Fruit fly (Drosophila melanogaster) whole organism, prepupa: ENCODE results near the gene Cdc14.

Experiments
- Blimp-1 ChIP-seq: fragments of 200-800 bp; sonication (Bioruptor generic); optimal IDR thresholded peaks from 3 replicates; lab custom pipeline; 2017; ENCODE audit warnings: missing biosample characterization, missing genetic modification characterization, mild to moderate bottlenecking, moderate library complexity, missing genetic modification reagents
- CG10669 ChIP-seq: fragments of 200-800 bp; sonication (Bioruptor generic); optimal IDR thresholded peaks from 3 replicates; lab custom pipeline; 2018; ENCODE audit warnings: missing biosample characterization, mild to moderate bottlenecking, missing genetic modification characterization, moderate library complexity
- CG11294 ChIP-seq: fragments of 200-800 bp; sonication (Bioruptor generic); IDR thresholded peaks from 2 replicates; pipeline ENCODE4 v1.3.6; 2022; ENCODE audit warnings: missing biosample characterization, missing genetic modification characterization
- CG11762 ChIP-seq: fragments of 200-800 bp; sonication (Bioruptor generic); optimal IDR thresholded peaks from 3 replicates; lab custom pipeline; 2016; ENCODE audit warnings: missing biosample characterization, missing genetic modification characterization; ENCODE audit not compliant: insufficient read depth
- CG11902 ChIP-seq: fragments of 200-800 bp; sonication (Bioruptor generic); optimal IDR thresholded peaks from 3 replicates; lab custom pipeline; 2016; ENCODE audit warnings: missing biosample characterization, missing genetic modification characterization
- CG1621 ChIP-seq: fragments of 200-800 bp; sonication (Bioruptor generic); optimal IDR thresholded peaks from 3 replicates; lab custom pipeline; 2018; ENCODE audit warnings: missing biosample characterization, mild to moderate bottlenecking, missing genetic modification characterization
- CG16779 ChIP-seq: fragments of 200-800 bp; sonication (Bioruptor generic); optimal IDR thresholded peaks from 3 replicates; lab custom pipeline; 2017; ENCODE audit warnings: missing biosample characterization, mild to moderate bottlenecking, missing genetic modification characterization
- CG31627 ChIP-seq: fragments of 200-800 bp; sonication (Bioruptor generic); optimal IDR thresholded peaks from 3 replicates; lab custom pipeline; 2016; ENCODE audit warnings: missing biosample characterization, missing genetic modification characterization
- CG32006 ChIP-seq: fragments of 200-800 bp; sonication (Bioruptor generic); optimal IDR thresholded peaks from 3 replicates; lab custom pipeline; 2017; ENCODE audit warnings: missing biosample characterization, mild to moderate bottlenecking, missing genetic modification characterization
- CG34406 ChIP-seq: fragments of 200-800 bp; sonication (Bioruptor generic); optimal IDR thresholded peaks from 3 replicates; lab custom pipeline; 2016; ENCODE audit warnings: missing biosample characterization, missing genetic modification characterization
- CG6163 ChIP-seq: fragments of 200-800 bp; sonication (Bioruptor generic); IDR thresholded peaks from 3 replicates; pipeline ENCODE4 v1.3.6; 2022; ENCODE audit warnings: missing biosample characterization, missing genetic modification characterization
- CG6276 ChIP-seq: fragments of 200-800 bp; sonication (Bioruptor generic); optimal IDR thresholded peaks from 2 replicates; lab custom pipeline; 2017; ENCODE audit warnings: missing biosample characterization, mild to moderate bottlenecking, missing genetic modification characterization
- CG6808 ChIP-seq: fragments of 200-800 bp; sonication (Bioruptor generic); optimal IDR thresholded peaks from 3 replicates; lab custom pipeline; 2017; ENCODE audit warnings: missing biosample characterization, missing genetic modification characterization, mild to moderate bottlenecking, moderate library complexity, missing genetic modification reagents
- CG7368 ChIP-seq: fragments of 200-800 bp; sonication (Bioruptor generic); optimal IDR thresholded peaks from 3 replicates; lab custom pipeline; 2016; ENCODE audit warnings: missing biosample characterization, missing genetic modification characterization
- CG8119 ChIP-seq: fragments of 200-800 bp; sonication (Bioruptor generic); IDR thresholded peaks from 3 replicates; pipeline ENCODE4 v1.3.6; 2022; ENCODE audit warnings: missing biosample characterization, missing genetic modification characterization
- Eip75B ChIP-seq: fragments of 200-800 bp; sonication (Bioruptor generic); optimal IDR thresholded peaks from 3 replicates; lab custom pipeline; 2016; ENCODE audit warnings: missing biosample characterization, missing genetic modification characterization
- Eip78C ChIP-seq: fragments of 200-800 bp; sonication (Bioruptor generic); peaks from one replicate; lab custom pipeline; 2016; ENCODE audit warnings: missing biosample characterization, missing genetic modification characterization
- Gug ChIP-seq: fragments of 200-800 bp; sonication (Bioruptor generic); IDR thresholded peaks from 2 replicates; pipeline ENCODE4 v1.3.6; 2022; ENCODE audit warnings: missing biosample characterization, missing genetic modification characterization
- Hr39 ChIP-seq: fragments of 200-800 bp; sonication (Bioruptor generic); optimal IDR thresholded peaks from 2 replicates; lab custom pipeline; 2016; ENCODE audit warnings: missing biosample characterization, missing genetic modification characterization
- Hr4 ChIP-seq: fragments of 200-800 bp; sonication (Bioruptor generic); optimal IDR thresholded peaks from 3 replicates; lab custom pipeline; 2016; ENCODE audit warnings: missing biosample characterization, missing genetic modification characterization
- Lpt ChIP-seq: fragments of 200-800 bp; sonication (Bioruptor generic); optimal IDR thresholded peaks from 3 replicates; lab custom pipeline; 2016; ENCODE audit warnings: missing biosample characterization, missing genetic modification characterization
- Met ChIP-seq: fragments of 200-800 bp; sonication (Bioruptor generic); optimal IDR thresholded peaks from 3 replicates; lab custom pipeline; 2016; ENCODE audit warnings: missing biosample characterization, missing genetic modification characterization
- Smox ChIP-seq: fragments of 200-800 bp; sonication (Bioruptor generic); optimal IDR thresholded peaks from 3 replicates; lab custom pipeline; 2016; ENCODE audit warnings: missing biosample characterization, missing genetic modification characterization
- Sox14 ChIP-seq: fragments of 200-800 bp; sonication (Bioruptor generic); optimal IDR thresholded peaks from 3 replicates; lab custom pipeline; 2016; ENCODE audit warnings: missing biosample characterization, missing genetic modification characterization
- Sox15 ChIP-seq: fragments of 200-800 bp; sonication (Bioruptor generic); optimal IDR thresholded peaks from 3 replicates; lab custom pipeline; 2016; ENCODE audit warnings: missing biosample characterization, missing genetic modification characterization
- acj6 ChIP-seq: fragments of 200-800 bp; sonication (Bioruptor generic); optimal IDR thresholded peaks from 3 replicates; lab custom pipeline; 2016; ENCODE audit warnings: missing biosample characterization, missing genetic modification characterization
- dac ChIP-seq: fragments of 200-800 bp; sonication (Bioruptor generic); optimal IDR thresholded peaks from 2 replicates; lab custom pipeline; 2017; ENCODE audit warnings: missing biosample characterization, mild to moderate bottlenecking, missing genetic modification characterization
- dsx ChIP-seq: fragments of 200-800 bp; optimal IDR thresholded peaks from 3 replicates; lab custom pipeline; 2019; ENCODE audit warnings: missing biosample characterization, mild to moderate bottlenecking, missing genetic modification characterization, moderate library complexity; ENCODE audit not compliant: poor library complexity, severe bottlenecking
- fd59A ChIP-seq: fragments of 200-800 bp; sonication (Bioruptor generic); optimal IDR thresholded peaks from 2 replicates; lab custom pipeline; 2017; ENCODE audit warnings: missing biosample characterization, mild to moderate bottlenecking, missing genetic modification characterization, missing genetic modification reagents
- fkh ChIP-seq: fragments of 200-800 bp; sonication (Bioruptor generic); optimal IDR thresholded peaks from 3 replicates; lab custom pipeline; 2017; ENCODE audit warnings: missing biosample characterization, mild to moderate bottlenecking, missing genetic modification characterization, moderate library complexity
- lz ChIP-seq: fragments of 200-800 bp; sonication (Bioruptor generic); optimal IDR thresholded peaks from 3 replicates; lab custom pipeline; 2016; ENCODE audit warnings: missing biosample characterization, missing genetic modification characterization
- salr ChIP-seq, 2 experiments: fragments of 200-800 bp; sonication (Bioruptor generic); optimal IDR thresholded peaks; 3 replicates each; lab custom pipeline; 2016 to 2018; ENCODE audit warnings: missing biosample characterization in 2 of 2, missing genetic modification characterization in 2 of 2, mild to moderate bottlenecking in 1 of 2
- spab ChIP-seq: fragments of 200-800 bp; sonication (Bioruptor generic); optimal IDR thresholded peaks from 2 replicates; lab custom pipeline; 2017; ENCODE audit warnings: missing biosample characterization, mild to moderate bottlenecking, missing genetic modification characterization, missing genetic modification reagents
- ss ChIP-seq, 2 experiments: fragments of 200-800 bp; sonication (Bioruptor generic); optimal IDR thresholded peaks; 2 replicates in 1 of 2; 3 replicates in 1 of 2; lab custom pipeline; 2017 to 2018; ENCODE audit warnings: mild to moderate bottlenecking in 2 of 2, missing biosample characterization in 2 of 2, missing genetic modification characterization in 2 of 2, moderate library complexity in 1 of 2
- svp ChIP-seq: fragments of 200-800 bp; sonication (Bioruptor generic); peaks from one replicate; lab custom pipeline; 2016; ENCODE audit warnings: missing biosample characterization, missing genetic modification characterization
- vri ChIP-seq: fragments of 200-800 bp; sonication (Bioruptor generic); optimal IDR thresholded peaks from 3 replicates; lab custom pipeline; 2016; ENCODE audit warnings: missing biosample characterization, mild to moderate bottlenecking, missing genetic modification characterization

Gene Cdc14

dm6 chr2L:7841244-7841643 lies 30.7 kb upstream of the Cdc14 start (continued):
- TF ChIP-seq dac (GFP tag; lab: Kevin White, UChicago), result no peak
- TF ChIP-seq Eip78C (GFP tag; lab: Kevin White, UChicago), result peak; percentile 45
- TF ChIP-seq Hr39 (GFP tag; lab: Kevin White, UChicago), result peak; percentile 55
- peak; percentile 52 for TF ChIP-seq CG31627 (GFP tag; lab: Kevin White, UChicago)
- peak; percentile 10 for TF ChIP-seq vri (GFP tag; lab: Kevin White, UChicago)
- TF ChIP-seq Sox14 (GFP tag; lab: Kevin White, UChicago), result no peak
- no peak for TF ChIP-seq CG6808 (GFP tag; lab: Kevin White, UChicago)

dm6 chr2L:7840152-7840551 lies 29.6 kb upstream of the Cdc14 start, which contains the start of gene CG14537:
Gene CG14537 (plus strand): TSS chr2L:7840452.
- TF ChIP-seq spab (GFP tag; lab: Kevin White, UChicago) (no peak), Eip75B (GFP tag; lab: Kevin White, UChicago) (no peak), CG6276 (GFP tag; lab: Kevin White, UChicago) (no peak), Sox15 (GFP tag; lab: Kevin White, UChicago) (no peak), CG11762 (no peak), Sox14 (GFP tag; lab: Kevin White, UChicago) (no peak), ss (GFP tag; optimal IDR thresholded peaks at IDR 0.05; lab: Kevin White, UChicago) (no peak), salr (GFP tag; optimal IDR thresholded peaks at IDR 0.05; lab: Kevin White, UChicago) (no peak), fd59A (no peak), Hr4 (GFP tag; lab: Kevin White, UChicago) (no peak), CG11902 (GFP tag; lab: Kevin White, UChicago) (no peak), CG11294 (GFP tag; lab: Robert Waterston, UW) (no peak), Met (GFP tag; lab: Kevin White, UChicago) (no peak), fkh (GFP tag; lab: Kevin White, UChicago) (no peak), CG8119 (GFP tag; lab: Robert Waterston, UW) (no peak), CG7368 (GFP tag; lab: Kevin White, UChicago) (no peak), Gug (no peak)

dm6 chr2L:7838024-7838423 lies 27.5 kb upstream of the Cdc14 start:
- no peak for TF ChIP-seq lz
- TF ChIP-seq Sox15 (GFP tag; lab: Kevin White, UChicago), result no peak
- TF ChIP-seq CG6163, result no peak
- TF ChIP-seq CG32006 (GFP tag; lab: Kevin White, UChicago), result peak; percentile 9
- TF ChIP-seq Lpt (GFP tag; lab: Kevin White, UChicago), result no peak
- TF ChIP-seq Blimp-1 (GFP tag; lab: Kevin White, UChicago), result no peak
- TF ChIP-seq svp (GFP tag; lab: Kevin White, UChicago), result peak; percentile 35

dm6 chr2L:7833650-7834049 lies 23.1 kb upstream of the Cdc14 start:
- peak; percentile 51 for TF ChIP-seq svp (GFP tag; lab: Kevin White, UChicago)
- TF ChIP-seq CG1621 (tag; lab: Kevin White, UChicago), result no peak
- TF ChIP-seq, all 60 proteins: peak for 1

dm6 chr2L:7833238-7833637 lies 22.7 kb upstream of the Cdc14 start:
- TF ChIP-seq Smox (GFP tag; lab: Kevin White, UChicago), result no peak
- peak; percentile 18 for TF ChIP-seq CG32006 (GFP tag; lab: Kevin White, UChicago)
- TF ChIP-seq CG10669 (GFP tag; lab: Kevin White, UChicago), result no peak
- no peak for TF ChIP-seq CG6808 (GFP tag; lab: Kevin White, UChicago)
- no peak for TF ChIP-seq acj6
- peak; percentile 28 for TF ChIP-seq dsx (GFP tag; lab: Kevin White, UChicago)
- TF ChIP-seq CG16779, result no peak
- TF ChIP-seq lz, result no peak
- no peak for TF ChIP-seq CG34406 (GFP tag; lab: Kevin White, UChicago)
- TF ChIP-seq CG11902 (GFP tag; lab: Kevin White, UChicago), result no peak
- TF ChIP-seq Hr4 (GFP tag; lab: Kevin White, UChicago), result no peak
